Worm (Caenorhabditis elegans) whole organism, midembryonic: ENCODE results near the gene F15B9.6.

ENCODE experiments used
- cog-1 ChIP-seq: sonication (generic microtip); optimal IDR thresholded peaks from 2 replicates; lab custom pipeline; 2016; ENCODE audit warnings: missing genetic modification characterization, missing compliant biosample characterization
- flt-1 ChIP-seq: fragments of 200-800 bp; sonication (Bioruptor generic); IDR thresholded peaks from 2 replicates; pipeline ENCODE4 v1.3.6; 2022; ENCODE audit warnings: missing genetic modification characterization, missing compliant biosample characterization
- klf-2 ChIP-seq: fragments of 200-800 bp; sonication (Bioruptor generic); conservative IDR thresholded peaks from 2 replicates; pipeline ENCODE4 v1.3.6; 2022; ENCODE audit warnings: missing genetic modification reagents, missing genetic modification characterization, missing compliant biosample characterization

ce11 chrV:12988256-12988655 is 25.7 kb upstream of the F15B9.6 start, which contains the start of gene F15B9.8:
- no peak for TF ChIP-seq flt-1 (GFP tag; lab: Robert Waterston, UW)
- TF ChIP-seq klf-2 (GFP tag; lab: Robert Waterston, UW), result no peak
- TF ChIP-seq cog-1, result no peak
